Worm (Caenorhabditis elegans) whole organism, mixed stage, embryonic: Measurements from ENCODE around the gene B0353.1.

Experiments
- blmp-1 ChIP-seq: fragments of 150-350 bp; optimal IDR thresholded peaks from 2 replicates; lab custom pipeline; 2014; ENCODE audit warnings: missing biosample characterization, missing genetic modification characterization
- lsy-2 ChIP-seq: fragments of 150-350 bp; optimal IDR thresholded peaks from 2 replicates; lab custom pipeline; 2014; ENCODE audit warnings: missing biosample characterization, missing genetic modification characterization
- mab-5 ChIP-seq: fragments of 150-350 bp; optimal IDR thresholded peaks from 2 replicates; lab custom pipeline; 2014; ENCODE audit warnings: missing biosample characterization, missing genetic modification characterization
- nhr-237 ChIP-seq: fragments of 150-350 bp; optimal IDR thresholded peaks from 2 replicates; lab custom pipeline; 2014; ENCODE audit warnings: missing biosample characterization, missing genetic modification characterization

- no peak for TF ChIP-seq lsy-2 (tag; lab: Kevin White, UChicago)
- TF ChIP-seq nhr-237 (tag; lab: Kevin White, UChicago) = no peak
- TF ChIP-seq mab-5 (tag; lab: Kevin White, UChicago) = no peak
- TF ChIP-seq blmp-1 (tag; lab: Kevin White, UChicago) = no peak
Observed at ce11 chrIII:605415-606054, 49.8 kb downstream of the B0353.1 start, which contains the start of the genes Y55B1AR.4 and ttr-7.
